Worm (Caenorhabditis elegans) whole organism, early embryonic: ENCODE measurements around the gene srw-17.

Experiments used
- ama-1 ChIP-seq: fragments of 150-350 bp; optimal IDR thresholded peaks from 2 replicates; lab custom pipeline; 2014
- ceh-36 ChIP-seq: sonication (generic microtip); optimal IDR thresholded peaks from 2 replicates; lab custom pipeline; 2016; ENCODE audit warnings: missing genetic modification characterization, inconsistent platforms, missing compliant biosample characterization
- hnd-1 ChIP-seq: sonication (generic microtip); optimal IDR thresholded peaks from 2 replicates; lab custom pipeline; 2016; ENCODE audit warnings: missing genetic modification characterization, missing compliant biosample characterization

DNA sequence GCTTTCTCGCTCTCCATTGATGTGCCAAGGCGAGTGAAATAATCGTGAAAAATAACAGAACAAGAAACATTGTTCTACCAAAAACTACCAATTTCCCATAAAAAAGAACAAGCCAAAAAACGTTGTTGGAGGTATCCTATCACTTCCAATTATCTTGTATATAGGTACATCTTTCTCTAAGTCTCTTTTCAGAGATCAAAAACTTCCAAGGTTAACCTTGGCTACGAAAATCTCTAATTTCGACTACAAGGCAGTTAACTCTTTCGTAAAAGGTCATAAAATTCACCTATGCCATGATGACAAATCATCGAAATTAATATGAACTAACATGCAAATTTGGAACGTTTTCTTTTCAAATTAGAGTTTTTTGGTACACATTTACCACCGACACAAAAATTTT, 11.0 kb upstream of the srw-17 start, which contains the start of gene cyp-34A1:
- TF ChIP-seq ama-1 (lab: Kevin White, UChicago) = no peak
- TF ChIP-seq hnd-1 (tag; lab: Kevin White, UChicago) = no peak
- TF ChIP-seq ceh-36 = no peak
